Worm (Caenorhabditis elegans) whole organism, early embryonic: Measurements from ENCODE around the gene F23D12.7.

Experiments used
- aly-1 ChIP-seq: sonication (generic microtip); optimal IDR thresholded peaks from 2 replicates; lab custom pipeline; 2016; ENCODE audit warnings: missing genetic modification characterization, missing compliant biosample characterization
- ama-1 ChIP-seq: fragments of 150-350 bp; optimal IDR thresholded peaks from 2 replicates; lab custom pipeline; 2014
- tbx-37 ChIP-seq: fragments of 200-800 bp; sonication (Bioruptor generic); conservative IDR thresholded peaks from 2 replicates; pipeline ENCODE4 v1.3.6; 2022; ENCODE audit warnings: missing genetic modification reagents, missing genetic modification characterization, missing compliant biosample characterization

ce11 chrX:14484827-14485226, 31.2 kb upstream of the F23D12.7 start, which contains the start of gene M163.8:
- no peak for TF ChIP-seq tbx-37 (GFP tag; lab: Robert Waterston, UW)
- no peak for TF ChIP-seq aly-1 (tag; lab: Kevin White, UChicago)
- TF ChIP-seq ama-1 (lab: Kevin White, UChicago), result no peak
